Fruit fly (Drosophila melanogaster): Measurements from ENCODE around the gene Ccm3.
A peak's percentile ranks its signal among the peaks of the same experiment; 100 is the strongest.

Ccm3 gene

DNA sequence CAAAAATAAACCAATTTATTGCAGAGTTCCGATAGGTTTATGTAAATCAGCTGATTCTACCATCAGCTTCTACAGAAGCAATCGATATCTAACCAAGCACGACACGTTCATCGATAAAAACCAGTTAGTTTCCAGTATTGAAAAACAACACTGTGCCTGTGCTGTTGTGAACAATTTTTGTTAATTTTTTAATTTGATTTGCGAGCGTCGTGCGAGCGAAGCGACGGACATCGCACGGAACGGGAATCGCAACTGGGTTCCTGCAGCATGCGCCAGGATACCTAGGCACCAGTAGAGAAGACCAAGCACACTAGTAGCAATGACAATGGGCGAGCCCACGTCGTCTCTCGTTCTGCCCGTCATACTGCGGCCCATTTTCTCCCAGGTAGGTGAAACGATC, at the start of gene Ccm3, which contains the start of gene CG6136:
TSS of gene Ccm3 (plus strand) at position 125 of the 400 bp plus-strand sequence.
TSS of gene CG6136 (minus strand) at position 380 of the 400 bp plus-strand sequence.
- no peak for TF ChIP-seq CG14050 (GFP tag; IDR thresholded peaks at IDR 0.05)
- no peak for TF ChIP-seq sr (GFP tag; IDR thresholded peaks at IDR 0.05)
- no peak for TF ChIP-seq CG7372 (GFP tag; IDR thresholded peaks at IDR 0.05)
- peak; percentile 74 for TF ChIP-seq CG13624 (GFP tag; optimal IDR thresholded peaks at IDR 0.05)
- TF ChIP-seq gcm2 (GFP tag; optimal IDR thresholded peaks at IDR 0.05): peak; percentile 5
- no peak for TF ChIP-seq CG6813 (GFP tag; optimal IDR thresholded peaks at IDR 0.05)
- TF ChIP-seq sisA (GFP tag; IDR thresholded peaks at IDR 0.05): 0 out of 2 replicates have a peak, but pooled peaks have one; percentile 12
- peak; percentile 89 for TF ChIP-seq BEAF-32 (GFP tag; optimal IDR thresholded peaks at IDR 0.05)
- peak; percentile 93 for TF ChIP-seq CG6791 (GFP tag; IDR thresholded peaks at IDR 0.05; ENCODE audit: partially characterized antibody)
- no peak for TF ChIP-seq gt (GFP tag; IDR thresholded peaks at IDR 0.05)
- 0 out of 3 replicates have a peak, but pooled peaks have one; percentile 23 for TF ChIP-seq CG11695 (GFP tag; IDR thresholded peaks at IDR 0.05)
- no peak for TF ChIP-seq oc (tag; optimal IDR thresholded peaks at IDR 0.05)
- no peak for TF ChIP-seq tio (GFP tag; optimal IDR thresholded peaks at IDR 0.05)
- no peak; the same call in 2 of the 3 replicates for TF ChIP-seq croc (GFP tag; conservative IDR thresholded peaks at IDR 0.05)
- no peak for TF ChIP-seq Camta (GFP tag; optimal IDR thresholded peaks at IDR 0.05)
- no peak for TF ChIP-seq CG3838 (GFP tag; optimal IDR thresholded peaks at IDR 0.05)
- no peak for TF ChIP-seq Usf (GFP tag; optimal IDR thresholded peaks at IDR 0.05)
- TF ChIP-seq HHEX (GFP tag; optimal IDR thresholded peaks at IDR 0.05): no peak
- no peak for TF ChIP-seq Ptx1 (GFP tag; IDR thresholded peaks at IDR 0.05)
- no peak for TF ChIP-seq CG12942 (GFP tag; optimal IDR thresholded peaks at IDR 0.05)
- peak; percentile 48 for TF ChIP-seq zfh2 (GFP tag; optimal IDR thresholded peaks at IDR 0.05)
- no peak for TF ChIP-seq ab (GFP tag; optimal IDR thresholded peaks at IDR 0.05)
- no peak for TF ChIP-seq Stat92E (GFP tag; optimal IDR thresholded peaks at IDR 0.05)
- peak; percentile 74; the same call in 1 of the 3 replicates for TF ChIP-seq CG11456 (GFP tag; IDR thresholded peaks at IDR 0.05)
- peak; percentile 35; the same call in 1 of the 2 replicates for TF ChIP-seq Xrp1 (GFP tag; IDR thresholded peaks at IDR 0.05)
- peak; percentile 21 for TF ChIP-seq CG10654 (GFP tag; optimal IDR thresholded peaks at IDR 0.05)
- TF ChIP-seq Drgx (GFP tag; IDR thresholded peaks at IDR 0.05): 0 out of 2 replicates have a peak, but pooled peaks have one; percentile 20
- no peak for TF ChIP-seq klu (GFP tag; IDR thresholded peaks at IDR 0.05)
- peak; percentile 59 for TF ChIP-seq Max (GFP tag; optimal IDR thresholded peaks at IDR 0.05)
- no peak for TF ChIP-seq ken (GFP tag; IDR thresholded peaks at IDR 0.05)
- peak; percentile 44 for TF ChIP-seq Sin3A (optimal IDR thresholded peaks at IDR 0.05)
- TF ChIP-seq Xbp1 (GFP tag; optimal IDR thresholded peaks at IDR 0.05): peak; percentile 43
- TF ChIP-seq tll (GFP tag; optimal IDR thresholded peaks at IDR 0.05): no peak
- peak; percentile 17; the same call in 1 of the 3 replicates for TF ChIP-seq row (GFP tag; IDR thresholded peaks at IDR 0.05)
- TF ChIP-seq bab2 (GFP tag; optimal IDR thresholded peaks at IDR 0.05): peak; percentile 34
- no peak for TF ChIP-seq CG15696 (tag; optimal IDR thresholded peaks at IDR 0.05)
- peak; percentile 95 for TF ChIP-seq CG13287 (GFP tag; IDR thresholded peaks at IDR 0.05; ENCODE audit: partially characterized antibody)
- peak; percentile 82 for TF ChIP-seq Doc3 (GFP tag; IDR thresholded peaks at IDR 0.05; ENCODE audit: partially characterized antibody)
- no peak for TF ChIP-seq CG4730 (GFP tag; IDR thresholded peaks at IDR 0.05)
- no peak for TF ChIP-seq twi (tag; optimal IDR thresholded peaks at IDR 0.05)
- TF ChIP-seq Chrac-16 (GFP tag; optimal IDR thresholded peaks at IDR 0.05): no peak
- TF ChIP-seq jumu (GFP tag; optimal IDR thresholded peaks at IDR 0.05): peak; percentile 2
- TF ChIP-seq CG13296 (GFP tag; optimal IDR thresholded peaks at IDR 0.05): peak; percentile 39
- peak; percentile 3 for TF ChIP-seq CG13424 (tag; optimal IDR thresholded peaks at IDR 0.05)
- TF ChIP-seq HLH3B (GFP tag; IDR thresholded peaks at IDR 0.05): 0 out of 2 replicates have a peak, but pooled peaks have one; percentile 26
- TF ChIP-seq Oaz (GFP tag; IDR thresholded peaks at IDR 0.05): no peak
- peak; percentile 11 for TF ChIP-seq CG18619 (GFP tag; optimal IDR thresholded peaks at IDR 0.05)
- 0 out of 2 replicates have a peak, but pooled peaks have one; percentile 8 for TF ChIP-seq Taf1 (GFP tag; IDR thresholded peaks at IDR 0.05)
- no peak for TF ChIP-seq pan (optimal IDR thresholded peaks at IDR 0.05)
- no peak for TF ChIP-seq pan (GFP tag; optimal IDR thresholded peaks at IDR 0.05 in 1 of 2, IDR thresholded peaks at IDR 0.05 in 1 of 2)
- TF ChIP-seq jigr1 (GFP tag; IDR thresholded peaks at IDR 0.05): no peak
- no peak for TF ChIP-seq C15 (GFP tag; IDR thresholded peaks at IDR 0.05)
